Worm (Caenorhabditis elegans) whole organism, mixed stage, embryonic: Measurements from ENCODE around the gene Y56A3A.2.

Experiments used
- M03D4.4 ChIP-seq: sonication (generic microtip); optimal IDR thresholded peaks from 2 replicates; lab custom pipeline; 2017; ENCODE audit warnings: mild to moderate bottlenecking, missing genetic modification characterization, missing compliant biosample characterization
- bed-3 ChIP-seq: fragments of 200-800 bp; sonication (Bioruptor generic); optimal IDR thresholded peaks from 3 replicates; lab custom pipeline; 2018; ENCODE audit warnings: mild to moderate bottlenecking, missing genetic modification characterization, moderate library complexity, missing compliant biosample characterization
- blmp-1 ChIP-seq: fragments of 150-350 bp; optimal IDR thresholded peaks from 2 replicates; lab custom pipeline; 2014; ENCODE audit warnings: missing biosample characterization, missing genetic modification characterization
- ceh-39 ChIP-seq: fragments of 150-350 bp; optimal IDR thresholded peaks from 2 replicates; lab custom pipeline; 2014; ENCODE audit warnings: missing biosample characterization, missing genetic modification characterization
- ceh-43 ChIP-seq: fragments of 200-800 bp; sonication (Bioruptor generic); optimal IDR thresholded peaks from 2 replicates; lab custom pipeline; 2018; ENCODE audit warnings: mild to moderate bottlenecking, missing genetic modification characterization, moderate library complexity, missing compliant biosample characterization
- ceh-83 ChIP-seq: fragments of 200-800 bp; sonication (Bioruptor generic); optimal IDR thresholded peaks from 2 replicates; lab custom pipeline; 2018; ENCODE audit warnings: mild to moderate bottlenecking, missing genetic modification characterization, missing compliant biosample characterization
- ces-1 ChIP-seq: fragments of 150-350 bp; optimal IDR thresholded peaks from 2 replicates; lab custom pipeline; 2014; ENCODE audit warnings: missing biosample characterization, missing genetic modification reagents, missing genetic modification characterization
- cnd-1 ChIP-seq: fragments of 200-800 bp; sonication (Bioruptor generic); optimal IDR thresholded peaks from 2 replicates; lab custom pipeline; 2018; ENCODE audit warnings: mild to moderate bottlenecking, missing genetic modification characterization, missing compliant biosample characterization
- drap-1 ChIP-seq: fragments of 200-800 bp; sonication (Bioruptor generic); optimal IDR thresholded peaks from 3 replicates; lab custom pipeline; 2018; ENCODE audit warnings: mild to moderate bottlenecking, missing genetic modification characterization, missing compliant biosample characterization
- elt-1 ChIP-seq: sonication (generic microtip); optimal IDR thresholded peaks from 2 replicates; lab custom pipeline; 2017; ENCODE audit warnings: missing genetic modification characterization, mild to moderate bottlenecking, missing compliant biosample characterization, antibody characterized with exemption, moderate library complexity, borderline replicate concordance; ENCODE audit not compliant: insufficient read depth
- elt-3 ChIP-seq: fragments of 150-350 bp; optimal IDR thresholded peaks from 2 replicates; lab custom pipeline; 2014; ENCODE audit warnings: missing biosample characterization, missing genetic modification characterization
- flh-1 ChIP-seq: fragments of 200-800 bp; sonication (Bioruptor generic); optimal IDR thresholded peaks from 2 replicates; lab custom pipeline; 2018; ENCODE audit warnings: mild to moderate bottlenecking, missing genetic modification characterization, moderate library complexity, missing compliant biosample characterization
- ham-2 ChIP-seq: fragments of 200-800 bp; sonication (Bioruptor generic); optimal IDR thresholded peaks from 2 replicates; lab custom pipeline; 2018; ENCODE audit warnings: mild to moderate bottlenecking, missing genetic modification characterization, missing compliant biosample characterization
- hlh-1 ChIP-seq: fragments of 150-350 bp; optimal IDR thresholded peaks from 2 replicates; lab custom pipeline; 2014; ENCODE audit warnings: missing biosample characterization, missing genetic modification reagents, missing genetic modification characterization
- lin-13 ChIP-seq: fragments of 150-350 bp; optimal IDR thresholded peaks from 2 replicates; lab custom pipeline; 2014; ENCODE audit warnings: missing biosample characterization, missing genetic modification characterization
- lin-32 ChIP-seq: fragments of 200-800 bp; sonication (Bioruptor generic); optimal IDR thresholded peaks from 2 replicates; lab custom pipeline; 2018; ENCODE audit warnings: mild to moderate bottlenecking, missing genetic modification characterization, missing compliant biosample characterization
- lsy-2 ChIP-seq: fragments of 150-350 bp; optimal IDR thresholded peaks from 2 replicates; lab custom pipeline; 2014; ENCODE audit warnings: missing biosample characterization, missing genetic modification characterization
- mab-5 ChIP-seq: fragments of 150-350 bp; optimal IDR thresholded peaks from 2 replicates; lab custom pipeline; 2014; ENCODE audit warnings: missing biosample characterization, missing genetic modification characterization
- mls-2 ChIP-seq: sonication (generic microtip); optimal IDR thresholded peaks from 2 replicates; lab custom pipeline; 2016; ENCODE audit warnings: mild to moderate bottlenecking, missing genetic modification characterization, moderate library complexity, missing compliant biosample characterization
- nhr-12 ChIP-seq: fragments of 150-350 bp; optimal IDR thresholded peaks from 2 replicates; lab custom pipeline; 2014; ENCODE audit warnings: missing biosample characterization, missing genetic modification characterization
- nhr-2 ChIP-seq: fragments of 150-350 bp; optimal IDR thresholded peaks from 2 replicates; lab custom pipeline; 2014; ENCODE audit warnings: missing biosample characterization, missing genetic modification characterization
- nhr-237 ChIP-seq: fragments of 150-350 bp; optimal IDR thresholded peaks from 2 replicates; lab custom pipeline; 2014; ENCODE audit warnings: missing biosample characterization, missing genetic modification characterization
- nhr-76 ChIP-seq: sonication (generic microtip); optimal IDR thresholded peaks from 2 replicates; lab custom pipeline; 2017; ENCODE audit warnings: missing biosample characterization, missing genetic modification characterization
- pha-4 ChIP-seq: fragments of 150-350 bp; optimal IDR thresholded peaks from 2 replicates; lab custom pipeline; 2018; ENCODE audit warnings: missing biosample characterization, missing genetic modification reagents, missing genetic modification characterization
- sem-2 ChIP-seq: fragments of 200-800 bp; sonication (Bioruptor generic); optimal IDR thresholded peaks from 2 replicates; lab custom pipeline; 2018; ENCODE audit warnings: mild to moderate bottlenecking, missing genetic modification characterization, missing compliant biosample characterization
- sptf-1 ChIP-seq: sonication (generic microtip); optimal IDR thresholded peaks from 2 replicates; lab custom pipeline; 2017; ENCODE audit warnings: mild to moderate bottlenecking, missing genetic modification characterization, moderate library complexity, missing compliant biosample characterization
- tbx-8 ChIP-seq: fragments of 200-800 bp; sonication (Bioruptor generic); optimal IDR thresholded peaks from 2 replicates; lab custom pipeline; 2018; ENCODE audit warnings: mild to moderate bottlenecking, missing genetic modification characterization, moderate library complexity, missing compliant biosample characterization
- unc-120 ChIP-seq: sonication (generic microtip); optimal IDR thresholded peaks from 2 replicates; lab custom pipeline; 2017; ENCODE audit warnings: missing genetic modification characterization, missing compliant biosample characterization; ENCODE audit not compliant: poor library complexity, severe bottlenecking
- zip-8 ChIP-seq: fragments of 150-350 bp; optimal IDR thresholded peaks from 2 replicates; lab custom pipeline; 2014; ENCODE audit warnings: missing biosample characterization, missing genetic modification characterization
- ztf-11 ChIP-seq: fragments of 150-350 bp; optimal IDR thresholded peaks from 2 replicates; lab custom pipeline; 2014; ENCODE audit warnings: missing biosample characterization, missing genetic modification characterization

The Y56A3A.2 gene

DNA sequence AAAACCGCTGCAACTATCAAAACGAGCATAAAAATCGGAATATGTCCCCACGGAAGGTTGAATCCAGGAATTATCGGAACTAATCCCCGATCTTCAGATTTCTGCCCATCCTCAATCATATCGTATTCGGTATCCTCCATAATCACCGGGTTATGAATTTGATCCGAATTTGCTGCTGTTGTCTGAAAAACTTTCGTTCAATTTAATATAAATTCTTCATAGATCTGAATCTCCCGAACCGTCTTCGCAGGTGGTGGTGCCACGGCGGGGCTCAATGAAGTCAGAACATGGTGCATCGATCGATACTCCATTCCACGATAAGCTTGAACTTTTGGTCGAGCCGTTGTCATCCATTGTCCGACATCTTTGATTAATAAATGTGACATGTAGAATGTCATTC lies 5.2 kb downstream of the Y56A3A.2 start:
- TF ChIP-seq mls-2 (tag; lab: Kevin White, UChicago) (no peak), sem-2 (GFP tag; lab: Kevin White, UChicago) (no peak), nhr-76 (tag; lab: Kevin White, UChicago) (no peak), nhr-2 (tag; lab: Kevin White, UChicago) (no peak), ceh-43 (GFP tag; lab: Kevin White, UChicago) (no peak), sptf-1 (tag; lab: Kevin White, UChicago) (no peak), ceh-39 (tag; lab: Kevin White, UChicago) (no peak), ceh-83 (GFP tag; lab: Kevin White, UChicago) (no peak), pha-4 (tag; lab: Kevin White, UChicago) (no peak), elt-1 (no peak), flh-1 (GFP tag; lab: Kevin White, UChicago) (no peak), mab-5 (tag; lab: Kevin White, UChicago) (no peak), nhr-12 (tag; lab: Kevin White, UChicago) (no peak)
- TF ChIP-seq, all 35 proteins: peak for 0

DNA sequence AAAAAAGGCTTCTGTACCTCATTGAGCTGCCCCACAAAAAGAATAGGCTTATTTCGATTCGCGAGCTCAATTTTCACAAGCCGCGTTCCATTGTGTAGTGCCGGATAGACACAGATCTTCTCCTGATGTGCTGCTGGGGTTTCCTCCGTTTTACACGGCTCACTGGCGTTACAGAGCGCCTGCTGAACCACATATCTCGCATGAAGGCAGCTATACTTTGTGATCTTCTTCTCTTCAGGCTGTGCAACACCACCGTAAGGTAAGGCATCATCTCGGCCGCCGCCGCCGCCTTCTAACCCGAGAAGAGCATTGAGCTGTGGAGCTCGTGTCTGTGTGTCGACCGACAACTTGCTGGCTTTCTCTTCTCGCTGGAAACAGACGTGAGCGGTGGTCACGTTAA lies 8.5 kb downstream of the Y56A3A.2 start:
- TF ChIP-seq ceh-43 (GFP tag; lab: Kevin White, UChicago) (no peak), mls-2 (tag; lab: Kevin White, UChicago) (no peak), sptf-1 (tag; lab: Kevin White, UChicago) (no peak)

DNA sequence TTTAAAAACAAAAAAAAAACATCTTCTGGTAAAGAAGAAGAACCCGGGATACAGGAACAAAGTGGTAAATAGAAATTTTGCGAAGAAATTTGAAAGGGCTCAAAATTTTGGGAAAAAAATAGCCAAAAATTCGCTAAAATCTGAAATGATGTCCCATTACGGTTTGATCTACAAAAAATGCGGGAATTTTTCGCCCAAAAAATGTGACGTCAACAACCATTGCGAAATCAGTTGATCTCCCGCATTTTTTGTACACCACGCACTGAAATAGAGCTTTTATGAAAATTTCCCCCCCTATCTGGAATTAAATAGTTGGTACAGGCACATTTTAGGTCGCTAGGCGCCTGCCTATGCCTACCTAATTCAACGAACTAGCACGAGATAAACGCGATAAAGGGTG lies 12.5 kb downstream of the Y56A3A.2 start:
- TF ChIP-seq bed-3 (GFP tag; lab: Kevin White, UChicago) = no peak
- TF ChIP-seq mab-5 (tag; lab: Kevin White, UChicago) = no peak
- no peak for TF ChIP-seq drap-1
- TF ChIP-seq blmp-1 (tag; lab: Kevin White, UChicago) = no peak
- TF ChIP-seq ham-2 = no peak
- TF ChIP-seq flh-1 (GFP tag; lab: Kevin White, UChicago) = no peak
- no peak for TF ChIP-seq lin-13 (tag; lab: Kevin White, UChicago)

DNA sequence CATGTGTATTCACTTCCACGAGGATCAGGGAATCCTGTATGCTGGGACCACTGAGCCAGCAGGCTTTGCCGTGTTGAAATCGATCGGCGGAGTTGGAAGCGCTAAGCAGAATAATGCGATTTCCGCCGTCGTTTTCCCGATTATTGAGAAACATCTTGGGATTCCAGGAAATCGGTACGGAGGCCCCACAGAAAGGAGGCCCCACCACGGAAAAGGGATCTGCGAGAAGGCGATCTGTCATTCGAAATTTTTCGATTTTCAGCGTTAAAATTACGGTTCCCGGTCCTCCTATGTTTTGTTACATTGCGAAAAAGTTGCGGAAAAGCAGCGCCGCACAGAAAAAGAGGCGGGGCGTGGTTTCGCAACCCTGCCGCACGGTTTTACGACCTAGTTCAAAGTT lies 13.7 kb downstream of the Y56A3A.2 start:
- TF ChIP-seq ces-1 (GFP tag; lab: Kevin White, UChicago) = no peak
- TF ChIP-seq lsy-2 (tag; lab: Kevin White, UChicago) = no peak
- TF ChIP-seq sptf-1 (tag; lab: Kevin White, UChicago) = no peak
- peak; percentile 39 for TF ChIP-seq cnd-1 (tag; lab: Kevin White, UChicago)
- peak; percentile 8 for TF ChIP-seq tbx-8
- TF ChIP-seq M03D4.4 (tag; lab: Kevin White, UChicago) = peak; percentile 17

DNA sequence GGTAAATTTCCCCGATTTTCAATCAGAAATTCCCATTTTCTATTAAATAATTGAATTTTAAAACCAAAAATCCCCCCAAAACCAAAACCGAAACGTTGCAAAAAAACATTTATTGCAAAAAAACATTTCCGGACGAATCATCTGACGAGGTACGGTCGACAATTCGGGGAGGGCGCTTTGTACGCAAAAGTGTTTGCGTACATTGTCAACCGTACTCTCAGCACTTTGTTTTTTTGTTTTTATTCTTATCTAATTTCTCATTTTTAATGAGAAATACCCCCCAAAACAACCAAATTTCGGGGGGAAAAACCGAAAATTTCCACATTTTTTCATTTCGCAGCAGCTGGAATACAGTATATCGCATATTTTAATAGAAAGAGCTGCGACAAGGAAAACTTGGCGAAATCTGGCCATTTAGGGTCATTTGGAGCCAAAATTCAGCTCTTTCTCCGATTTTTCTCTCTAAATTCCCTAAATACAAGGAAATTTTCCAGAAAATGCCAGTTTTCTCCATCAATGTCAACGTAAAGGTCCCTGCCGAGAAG lies 14.3 kb downstream of the Y56A3A.2 start, which contains the start of gene mif-1:
Gene mif-1, plus strand, starts transcription at position 495 of the 545 bp plus-strand sequence.
- no peak for TF ChIP-seq unc-120 (tag; lab: Kevin White, UChicago)
- peak; percentile 96 for TF ChIP-seq lsy-2 (tag; lab: Kevin White, UChicago)

DNA sequence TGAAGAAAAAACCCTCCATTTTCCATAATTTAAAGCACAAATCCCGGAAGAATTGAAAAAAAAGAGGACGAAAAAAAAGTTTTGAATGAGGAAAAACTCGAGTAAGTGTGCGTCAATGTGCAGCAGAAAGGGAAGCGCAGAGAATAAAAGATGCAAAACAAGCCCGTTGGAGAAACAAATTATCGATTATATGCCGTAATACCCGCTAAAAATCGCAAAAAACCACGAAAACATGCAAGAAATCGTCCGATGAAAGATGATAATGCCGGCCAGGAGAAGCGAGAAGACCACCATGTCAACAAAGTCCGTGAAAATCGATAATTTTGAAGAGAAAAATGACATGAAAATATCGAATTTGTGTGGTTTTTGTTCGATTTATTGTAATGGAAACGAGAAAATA lies 15.0 kb downstream of the Y56A3A.2 start:
- TF ChIP-seq ces-1 (GFP tag; lab: Kevin White, UChicago) (peak; percentile 26), elt-3 (tag; lab: Kevin White, UChicago) (no peak), ceh-43 (GFP tag; lab: Kevin White, UChicago) (no peak)

DNA sequence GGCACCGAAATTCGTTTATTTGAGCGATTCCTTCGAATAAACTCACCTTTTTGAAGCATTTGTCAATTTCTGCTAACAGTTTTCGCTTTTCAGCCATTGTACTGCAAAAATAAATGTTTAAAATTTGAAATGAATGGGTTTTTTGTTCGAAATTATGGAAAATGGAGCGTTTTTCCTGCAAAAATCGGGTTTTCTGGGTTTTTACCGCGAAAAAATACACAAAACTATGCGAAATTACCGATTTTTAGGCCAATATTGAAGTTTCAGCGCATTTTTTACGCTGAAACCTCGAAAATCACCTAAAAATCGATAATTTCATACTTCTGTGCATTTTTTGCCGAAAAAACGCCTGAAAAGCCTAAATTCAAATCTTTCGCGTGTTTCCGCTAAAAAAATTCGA lies 15.7 kb downstream of the Y56A3A.2 start, which contains the start of gene ntl-3:
Gene ntl-3, minus strand, starts transcription at position 101 of the 400 bp plus-strand sequence.
- TF ChIP-seq nhr-76 (tag; lab: Kevin White, UChicago) (no peak), lin-13 (tag; lab: Kevin White, UChicago) (no peak), flh-1 (GFP tag; lab: Kevin White, UChicago) (no peak), cnd-1 (tag; lab: Kevin White, UChicago) (no peak), ces-1 (GFP tag; lab: Kevin White, UChicago) (no peak), sptf-1 (tag; lab: Kevin White, UChicago) (no peak), ham-2 (no peak), nhr-2 (tag; lab: Kevin White, UChicago) (no peak), ztf-11 (tag; lab: Kevin White, UChicago) (no peak), nhr-12 (tag; lab: Kevin White, UChicago) (no peak), hlh-1 (tag; lab: Kevin White, UChicago) (no peak), lin-32 (GFP tag; lab: Kevin White, UChicago) (no peak), mab-5 (tag; lab: Kevin White, UChicago) (no peak), lsy-2 (tag; lab: Kevin White, UChicago) (no peak), unc-120 (tag; lab: Kevin White, UChicago) (no peak), tbx-8 (no peak), blmp-1 (tag; lab: Kevin White, UChicago) (no peak), ceh-39 (tag; lab: Kevin White, UChicago) (no peak), nhr-237 (no peak), zip-8 (no peak)
